Fruit fly (Drosophila melanogaster) Kc167 (cell line): ENCODE results near the gene CG16772.

Experiments
- insv ChIP-seq: fragments of >200 bp; optimal IDR thresholded peaks from 3 replicates; lab custom pipeline; 2018; ENCODE audit warnings: missing external identifiers
- psq ChIP-seq: fragments of >200 bp; optimal IDR thresholded peaks from 2 replicates; lab custom pipeline; 2017; ENCODE audit warnings: missing external identifiers
- ttk ChIP-seq: sonication (Bioruptor generic); optimal IDR thresholded peaks from 2 replicates; lab custom pipeline; 2017; ENCODE audit warnings: missing external identifiers

DNA sequence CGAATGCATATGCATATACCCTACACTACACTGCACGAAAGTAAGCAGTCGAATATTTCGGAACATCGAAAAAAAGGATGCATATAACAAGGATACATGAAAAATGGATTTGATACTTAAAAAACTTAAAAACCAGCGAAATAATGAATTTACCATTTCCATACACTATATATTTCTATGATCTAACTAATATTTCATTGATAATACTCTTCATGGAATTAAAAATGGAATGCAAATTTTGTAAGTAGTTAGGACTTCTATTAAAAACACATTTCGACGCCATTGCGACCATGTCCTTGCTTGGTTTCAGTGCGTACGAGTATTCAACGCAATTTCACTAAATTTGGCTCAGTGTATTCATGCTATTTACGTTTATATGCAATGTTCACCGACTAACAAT is 39.6 kb downstream of the CG16772 start:
- no peak for TF ChIP-seq psq (lab: Kevin White, UChicago)
- TF ChIP-seq ttk (lab: Kevin White, UChicago), result no peak
- no peak for TF ChIP-seq insv (lab: Kevin White, UChicago)
